Fruit fly (Drosophila melanogaster) whole organism, embryonic: Measurements from ENCODE around the gene Cyp4d1.

Experiments used
- Awh ChIP-seq: fragments of 200-800 bp; sonication (Bioruptor generic); IDR thresholded peaks from 2 replicates; pipeline ENCODE4, ENCODE4 v1.3.6; 2022; ENCODE audit warnings: missing biosample characterization, missing genetic modification characterization
- CG1024 ChIP-seq: fragments of 200-800 bp; sonication (Bioruptor generic); IDR thresholded peaks from 2 replicates; pipeline ENCODE4 v1.3.6; 2022; ENCODE audit warnings: missing biosample characterization, missing genetic modification characterization
- CG10462 ChIP-seq: fragments of 200-800 bp; sonication (Bioruptor generic); optimal IDR thresholded peaks from 2 replicates; lab custom pipeline; 2016; ENCODE audit warnings: missing biosample characterization, missing genetic modification characterization
- CG11247 ChIP-seq: fragments of 200-800 bp; sonication (Bioruptor generic); IDR thresholded peaks from 2 replicates; pipeline ENCODE4 v1.3.6; 2022; ENCODE audit warnings: missing biosample characterization, missing genetic modification characterization
- CG12391 ChIP-seq: fragments of 200-800 bp; sonication (Bioruptor generic); optimal IDR thresholded peaks from 3 replicates; lab custom pipeline; 2018; ENCODE audit warnings: missing biosample characterization, mild to moderate bottlenecking, missing genetic modification characterization, moderate library complexity
- CG13287 ChIP-seq: fragments of 200-800 bp; sonication (Bioruptor generic); IDR thresholded peaks from 2 replicates; pipeline ENCODE4 v1.3.6; 2022; ENCODE audit warnings: missing biosample characterization, missing genetic modification characterization; ENCODE audit not compliant: partially characterized antibody
- CG14441 ChIP-seq: fragments of 200-800 bp; sonication (Bioruptor generic); IDR thresholded peaks from 2 replicates; pipeline ENCODE4 v1.3.6; 2022; ENCODE audit warnings: missing biosample characterization, missing genetic modification characterization
- CG15479 ChIP-seq: fragments of 200-800 bp; sonication (Bioruptor generic); optimal IDR thresholded peaks from 3 replicates; lab custom pipeline; 2019; ENCODE audit warnings: missing biosample characterization, mild to moderate bottlenecking, missing genetic modification characterization, moderate library complexity
- CG15514 ChIP-seq: fragments of 200-800 bp; sonication (Bioruptor generic); optimal IDR thresholded peaks from 3 replicates; lab custom pipeline; 2017; ENCODE audit warnings: missing biosample characterization, missing genetic modification characterization, mild to moderate bottlenecking, moderate library complexity, missing genetic modification reagents
- CG17385 ChIP-seq: fragments of 200-800 bp; sonication (Bioruptor generic); optimal IDR thresholded peaks from 3 replicates; lab custom pipeline; 2018; ENCODE audit warnings: missing biosample characterization, mild to moderate bottlenecking, missing genetic modification characterization
- CG17612 ChIP-seq: fragments of 200-800 bp; sonication (Bioruptor generic); IDR thresholded peaks from 2 replicates; pipeline ENCODE4 v1.3.6; 2022; ENCODE audit warnings: missing biosample characterization, missing genetic modification characterization
- CG17802 ChIP-seq: fragments of 200-800 bp; sonication (Bioruptor generic); optimal IDR thresholded peaks from 2 replicates; lab custom pipeline; 2018; ENCODE audit warnings: missing biosample characterization, mild to moderate bottlenecking, missing genetic modification characterization, moderate library complexity
- CG1832 ChIP-seq: fragments of 200-800 bp; sonication (Bioruptor generic); optimal IDR thresholded peaks from 2 replicates; lab custom pipeline; 2017; ENCODE audit warnings: missing biosample characterization, mild to moderate bottlenecking, missing genetic modification characterization, inconsistent platforms
- CG2199 ChIP-seq: fragments of 200-800 bp; sonication (Bioruptor generic); IDR thresholded peaks from 3 replicates; pipeline ENCODE4 v1.3.6; 2022; ENCODE audit warnings: missing biosample characterization, missing genetic modification characterization
- CG30020 ChIP-seq: fragments of 200-800 bp; optimal IDR thresholded peaks from 2 replicates; lab custom pipeline; 2019; ENCODE audit warnings: missing biosample characterization, mild to moderate bottlenecking, missing genetic modification characterization, moderate library complexity
- CG31441 ChIP-seq: fragments of 200-800 bp; sonication (Bioruptor generic); IDR thresholded peaks from 2 replicates; pipeline ENCODE4 v1.3.6; 2022; ENCODE audit warnings: missing biosample characterization, missing genetic modification characterization
- CG32767 ChIP-seq: fragments of 200-800 bp; sonication (Bioruptor generic); IDR thresholded peaks from 2 replicates; pipeline ENCODE4 v1.3.6; 2022; ENCODE audit warnings: missing biosample characterization, missing genetic modification characterization
- CG4360 ChIP-seq: fragments of 200-800 bp; sonication (Bioruptor generic); IDR thresholded peaks from 2 replicates; pipeline ENCODE4 v1.3.6; 2022; ENCODE audit warnings: missing biosample characterization, missing genetic modification characterization
- CG7786 ChIP-seq: fragments of 200-800 bp; sonication (Bioruptor generic); optimal IDR thresholded peaks from 2 replicates; lab custom pipeline; 2016; ENCODE audit warnings: missing biosample characterization, missing genetic modification characterization
- Chrac-16 ChIP-seq: fragments of 200-800 bp; sonication (Bioruptor generic); optimal IDR thresholded peaks from 3 replicates; lab custom pipeline; 2016; ENCODE audit warnings: missing biosample characterization, missing genetic modification characterization
- Dek ChIP-seq: fragments of 200-800 bp; sonication (Bioruptor generic); optimal IDR thresholded peaks from 3 replicates; lab custom pipeline; 2019; ENCODE audit warnings: missing biosample characterization, mild to moderate bottlenecking, missing genetic modification characterization, moderate library complexity
- HLH4C ChIP-seq: fragments of 200-800 bp; sonication (Bioruptor generic); IDR thresholded peaks from 3 replicates; pipeline ENCODE4 v1.3.6; 2022; ENCODE audit warnings: missing biosample characterization, missing genetic modification characterization; ENCODE audit not compliant: partially characterized antibody
- Hmx ChIP-seq: fragments of 200-800 bp; sonication (Bioruptor generic); optimal IDR thresholded peaks from 2 replicates; lab custom pipeline; 2016; ENCODE audit warnings: missing biosample characterization, missing genetic modification characterization
- Hsf ChIP-seq: fragments of 200-800 bp; sonication (Bioruptor generic); optimal IDR thresholded peaks from 3 replicates; lab custom pipeline; 2016; ENCODE audit warnings: missing biosample characterization, missing genetic modification characterization
- Jarid2 ChIP-seq: fragments of 200-800 bp; sonication (Bioruptor generic); optimal IDR thresholded peaks from 3 replicates; lab custom pipeline; 2017; ENCODE audit warnings: mild to moderate bottlenecking, missing biosample characterization, missing genetic modification reagents, missing genetic modification characterization
- Lim3 ChIP-seq: fragments of 200-800 bp; sonication (Bioruptor generic); IDR thresholded peaks from 2 replicates; pipeline ENCODE4 v1.3.6; 2022; ENCODE audit warnings: missing biosample characterization, missing genetic modification characterization
- Med ChIP-seq: fragments of 200-800 bp; sonication (Bioruptor generic); peaks from one replicate; lab custom pipeline; 2016; ENCODE audit warnings: missing biosample characterization, missing genetic modification characterization, mild to moderate bottlenecking, inconsistent platforms, moderate library complexity
- NC2β ChIP-seq: fragments of 200-800 bp; sonication (Bioruptor generic); optimal IDR thresholded peaks from 2 replicates; lab custom pipeline; 2016; ENCODE audit warnings: missing biosample characterization, missing genetic modification characterization
- Neu2 ChIP-seq: fragments of 200-800 bp; sonication (Bioruptor generic); optimal IDR thresholded peaks from 3 replicates; lab custom pipeline; 2016; ENCODE audit warnings: missing biosample characterization, missing genetic modification characterization, borderline replicate concordance
- Optix ChIP-seq: fragments of 200-800 bp; sonication (Bioruptor generic); IDR thresholded peaks from 3 replicates; pipeline ENCODE4 v1.3.6; 2022; ENCODE audit warnings: missing biosample characterization, missing genetic modification characterization
- bigmax ChIP-seq: fragments of 200-800 bp; sonication (Bioruptor generic); optimal IDR thresholded peaks from 2 replicates; lab custom pipeline; 2018; ENCODE audit warnings: missing biosample characterization, mild to moderate bottlenecking, missing genetic modification characterization
- cato ChIP-seq: fragments of 200-800 bp; sonication (Bioruptor generic); optimal IDR thresholded peaks from 2 replicates; lab custom pipeline; 2016; ENCODE audit warnings: missing biosample characterization, missing genetic modification characterization, borderline replicate concordance
- disco-r ChIP-seq: fragments of 200-800 bp; sonication (Bioruptor generic); optimal IDR thresholded peaks from 2 replicates; lab custom pipeline; 2016; ENCODE audit warnings: missing biosample characterization, missing genetic modification characterization
- dm ChIP-seq: fragments of 200-800 bp; sonication (Bioruptor generic); optimal IDR thresholded peaks from 3 replicates; lab custom pipeline; 2016; ENCODE audit warnings: missing biosample characterization, missing genetic modification characterization
- exex ChIP-seq: fragments of 200-800 bp; sonication (Bioruptor generic); optimal IDR thresholded peaks from 4 replicates; lab custom pipeline; 2018; ENCODE audit warnings: missing biosample characterization, mild to moderate bottlenecking, missing genetic modification characterization, moderate library complexity
- fru ChIP-seq: fragments of >200 bp; optimal IDR thresholded peaks from 2 replicates; lab custom pipeline; 2017
- inv ChIP-seq: fragments of 200-800 bp; sonication (Bioruptor generic); IDR thresholded peaks from 2 replicates; pipeline ENCODE4 v1.3.6; 2022; ENCODE audit warnings: missing biosample characterization, missing genetic modification characterization; ENCODE audit not compliant: partially characterized antibody
- jumu ChIP-seq: fragments of 200-800 bp; sonication (Bioruptor generic); optimal IDR thresholded peaks from 3 replicates; lab custom pipeline; 2016; ENCODE audit warnings: missing biosample characterization, missing genetic modification characterization
- klu ChIP-seq: fragments of 200-800 bp; sonication (Bioruptor generic); IDR thresholded peaks from 2 replicates; pipeline ENCODE4 v1.3.6; 2022; ENCODE audit warnings: missing biosample characterization, missing genetic modification characterization
- knrl ChIP-seq: fragments of 200-800 bp; sonication (Bioruptor generic); IDR thresholded peaks from 3 replicates; pipeline ENCODE4 v1.3.6; 2022; ENCODE audit warnings: missing biosample characterization, missing genetic modification characterization; ENCODE audit not compliant: partially characterized antibody
- lab ChIP-seq: fragments of 200-800 bp; sonication (Bioruptor generic); optimal IDR thresholded peaks from 3 replicates; lab custom pipeline; 2017; ENCODE audit warnings: missing biosample characterization, missing genetic modification characterization, mild to moderate bottlenecking, moderate library complexity, missing genetic modification reagents
- nerfin-1 ChIP-seq: fragments of 200-800 bp; sonication (Bioruptor generic); optimal IDR thresholded peaks from 3 replicates; lab custom pipeline; 2019; ENCODE audit warnings: missing biosample characterization, mild to moderate bottlenecking, missing genetic modification characterization, moderate library complexity
- nmo ChIP-seq: fragments of 200-800 bp; sonication (Bioruptor generic); optimal IDR thresholded peaks from 2 replicates; lab custom pipeline; 2018; ENCODE audit warnings: missing biosample characterization, mild to moderate bottlenecking, missing genetic modification characterization, moderate library complexity
- oc ChIP-seq: fragments of 200-800 bp; sonication (Bioruptor generic); optimal IDR thresholded peaks from 2 replicates; lab custom pipeline; 2018; ENCODE audit warnings: missing biosample characterization, mild to moderate bottlenecking, missing genetic modification characterization, moderate library complexity
- pfk ChIP-seq: fragments of 200-800 bp; sonication (Bioruptor generic); optimal IDR thresholded peaks from 2 replicates; lab custom pipeline; 2018; ENCODE audit warnings: missing biosample characterization, mild to moderate bottlenecking, missing genetic modification characterization, moderate library complexity
- sd ChIP-seq: fragments of 200-800 bp; sonication (Bioruptor generic); optimal IDR thresholded peaks from 3 replicates; lab custom pipeline; 2018; ENCODE audit warnings: missing biosample characterization, mild to moderate bottlenecking, missing genetic modification characterization, moderate library complexity
- sens-2 ChIP-seq: fragments of 200-800 bp; sonication (Bioruptor generic); IDR thresholded peaks from 2 replicates; pipeline ENCODE4 v1.3.6; 2022; ENCODE audit warnings: missing biosample characterization, missing genetic modification characterization
- zen ChIP-seq: fragments of 200-800 bp; sonication (Bioruptor generic); optimal IDR thresholded peaks from 3 replicates; lab custom pipeline; 2018; ENCODE audit warnings: missing biosample characterization, mild to moderate bottlenecking, missing genetic modification characterization, moderate library complexity
- zfh2 ChIP-seq: fragments of 200-800 bp; sonication (Bioruptor generic); optimal IDR thresholded peaks from 2 replicates; lab custom pipeline; 2016; ENCODE audit warnings: missing biosample characterization, missing genetic modification characterization

Cyp4d1 gene

DNA sequence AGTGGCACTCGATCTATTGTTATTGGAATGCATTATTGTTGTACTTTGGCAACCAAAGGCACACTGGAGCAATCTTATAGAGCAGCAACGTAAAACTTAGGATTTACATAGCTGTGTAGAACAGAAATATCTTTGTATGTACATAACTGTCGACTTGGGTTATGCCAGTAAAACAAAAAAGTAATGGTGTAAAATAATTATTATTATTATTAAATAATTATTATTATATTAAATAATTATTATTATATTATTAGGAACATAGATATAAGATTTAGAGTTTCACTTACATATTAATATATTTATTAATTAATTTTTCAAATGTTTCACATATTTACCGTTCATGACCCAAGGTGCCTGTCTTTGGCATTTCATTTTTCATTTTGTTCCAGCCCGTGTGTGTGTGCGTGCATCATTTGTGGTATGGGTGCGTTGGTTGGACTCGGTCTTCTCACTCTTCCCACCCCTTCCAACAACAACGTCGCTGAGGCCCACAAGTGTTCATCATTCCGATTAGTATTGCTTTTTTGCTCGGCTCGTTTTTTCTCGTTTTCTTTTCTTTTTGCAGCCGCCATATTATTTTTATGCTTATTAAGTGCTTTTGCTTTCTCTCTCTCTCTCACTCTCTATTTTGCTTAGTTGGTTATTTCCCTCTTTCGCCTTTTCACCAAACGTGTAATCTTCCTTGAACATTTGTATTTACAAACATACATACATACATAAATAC, 37.9 kb downstream of the Cyp4d1 start (continued):
- TF ChIP-seq nmo (GFP tag; lab: Kevin White, UChicago) (peak; percentile 99), inv (peak; percentile 29; the same call in 1 of the 2 replicates), dm (GFP tag; lab: Kevin White, UChicago) (peak; percentile 16), CG15479 (GFP tag; lab: Kevin White, UChicago) (peak; percentile 64), zen (peak; percentile 97), CG17612 (GFP tag; lab: Robert Waterston, UW) (peak; percentile 67), CG14441 (GFP tag; lab: Robert Waterston, UW) (peak; percentile 93), Chrac-16 (peak; percentile 92), cato (GFP tag; lab: Kevin White, UChicago) (peak; percentile 81), fru (no peak), Lim3 (GFP tag; lab: Robert Waterston, UW) (peak; percentile 81), Med (GFP tag; lab: Kevin White, UChicago) (peak; percentile 90), disco-r (peak; percentile 45), CG2199 (peak; percentile 79; the same call in 2 of the 3 replicates), CG13287 (no peak), exex (peak; percentile 87), zfh2 (GFP tag; lab: Kevin White, UChicago) (peak; percentile 86), sens-2 (GFP tag; lab: Robert Waterston, UW) (peak; percentile 65), jumu (GFP tag; lab: Kevin White, UChicago) (peak; percentile 83), Jarid2 (GFP tag; lab: Kevin White, UChicago) (peak; percentile 83), knrl (GFP tag; lab: Robert Waterston, UW) (peak; percentile 44; the same call in 2 of the 3 replicates), CG17385 (GFP tag; lab: Kevin White, UChicago) (peak; percentile 96), CG4360 (GFP tag; lab: Robert Waterston, UW) (peak; percentile 77), CG12391 (tag; lab: Kevin White, UChicago) (peak; percentile 99), CG1832 (GFP tag; lab: Kevin White, UChicago) (peak; percentile 21), oc (tag; lab: Kevin White, UChicago) (peak; percentile 93), CG17802 (tag; lab: Kevin White, UChicago) (peak; percentile 78), Hmx (GFP tag; lab: Kevin White, UChicago) (peak; percentile 22), HLH4C (GFP tag; lab: Robert Waterston, UW) (no peak), CG15514 (GFP tag; lab: Kevin White, UChicago) (peak; percentile 84), CG7786 (peak; percentile 87), bigmax (peak; percentile 41), Optix (GFP tag; lab: Robert Waterston, UW) (peak; percentile 93), CG30020 (tag; lab: Kevin White, UChicago) (peak; percentile 91), CG32767 (GFP tag; lab: Robert Waterston, UW) (no peak; the same call in 1 of the 2 replicates), CG11247 (peak; percentile 89), NC2β (GFP tag; lab: Kevin White, UChicago) (peak; percentile 76), CG1024 (peak; percentile 74), CG31441 (GFP tag; lab: Robert Waterston, UW) (peak; percentile 100), nerfin-1 (tag; lab: Kevin White, UChicago) (peak; percentile 96), Awh (peak; percentile 79), lab (GFP tag; lab: Kevin White, UChicago) (peak; percentile 97), sd (tag; lab: Kevin White, UChicago) (peak; percentile 89), pfk (GFP tag; lab: Kevin White, UChicago) (peak; percentile 94), Hsf (GFP tag; lab: Kevin White, UChicago) (peak; percentile 80), CG10462 (GFP tag; lab: Kevin White, UChicago) (peak; percentile 86), Dek (tag; lab: Kevin White, UChicago) (peak; percentile 96), klu (peak; percentile 91), Neu2 (no peak)
